Fruit fly (Drosophila melanogaster): Measurements from ENCODE around the gene CG10343.

dm6 chr2L:18689376-18689775 is 13.9 kb upstream of the CG10343 start, which contains the start of gene CG10336:
- TF ChIP-seq CG8478 (optimal IDR thresholded peaks at IDR 0.05), result no peak
- TF ChIP-seq CTCF (optimal IDR thresholded peaks at IDR 0.05), result no peak

Data from S2 (cell line).